Worm (Caenorhabditis elegans) whole organism, young adult: Measurements from ENCODE around the gene wht-5.

Source experiments
- B0019.2 ChIP-seq: fragments of 200-800 bp; sonication (Bioruptor generic); conservative IDR thresholded peaks from 2 replicates; pipeline ENCODE4 v1.3.6; 2022; ENCODE audit warnings: missing genetic modification reagents, missing genetic modification characterization, missing compliant biosample characterization
- B0336.3 ChIP-seq: fragments of 200-800 bp; sonication (Bioruptor generic); IDR thresholded peaks from 2 replicates; pipeline ENCODE4 v1.3.6; 2022; ENCODE audit warnings: missing genetic modification characterization, missing compliant biosample characterization
- D2030.7 ChIP-seq: fragments of 200-800 bp; sonication (Bioruptor generic); IDR thresholded peaks from 2 replicates; pipeline ENCODE4 v1.3.6; 2022; ENCODE audit warnings: missing genetic modification reagents, missing genetic modification characterization, missing compliant biosample characterization
- F49E8.2 ChIP-seq: sonication (generic microtip); optimal IDR thresholded peaks from 3 replicates; lab custom pipeline; 2017; ENCODE audit warnings: missing genetic modification characterization, mild to moderate bottlenecking, missing compliant biosample characterization, antibody characterized with exemption, moderate library complexity; ENCODE audit not compliant: insufficient read depth
- F52B5.7 ChIP-seq: sonication (generic microtip); optimal IDR thresholded peaks from 2 replicates; lab custom pipeline; 2016; ENCODE audit warnings: mild to moderate bottlenecking, missing genetic modification characterization, missing compliant biosample characterization
- K11D2.4 ChIP-seq: fragments of 200-800 bp; sonication (Bioruptor generic); IDR thresholded peaks from 2 replicates; pipeline ENCODE4 v1.3.6; 2022; ENCODE audit warnings: missing genetic modification reagents, missing genetic modification characterization, missing compliant biosample characterization
- T07F8.4 ChIP-seq: sonication (generic microtip); optimal IDR thresholded peaks from 2 replicates; lab custom pipeline; 2016; ENCODE audit warnings: mild to moderate bottlenecking, missing genetic modification characterization, moderate library complexity, missing compliant biosample characterization
- Y53F4B.3 ChIP-seq: fragments of 200-800 bp; sonication (Bioruptor generic); IDR thresholded peaks from 2 replicates; pipeline ENCODE4 v1.3.6; 2022; ENCODE audit warnings: missing genetic modification reagents, missing genetic modification characterization, missing compliant biosample characterization
- Y79H2A.3 ChIP-seq: fragments of 200-800 bp; sonication (Bioruptor generic); conservative IDR thresholded peaks from 2 replicates; pipeline ENCODE4 v1.3.6; 2022; ENCODE audit warnings: missing genetic modification reagents, missing genetic modification characterization, missing compliant biosample characterization
- Y95B8A.8 ChIP-seq: fragments of 200-800 bp; sonication (Bioruptor generic); IDR thresholded peaks from 2 replicates; pipeline ENCODE4 v1.3.6; 2022; ENCODE audit warnings: missing genetic modification reagents, missing genetic modification characterization, missing compliant biosample characterization
- akir-1 ChIP-seq: fragments of 200-800 bp; sonication (Bioruptor generic); optimal IDR thresholded peaks from 2 replicates; lab custom pipeline; 2018; ENCODE audit warnings: mild to moderate bottlenecking, missing genetic modification characterization, moderate library complexity, missing compliant biosample characterization
- ama-1 ChIP-seq, 3 experiments: fragments of 150-350 bp in 1 of 3; sonication (generic microtip) in 2 of 3; optimal IDR thresholded peaks; 2 replicates each; lab custom pipeline; 2014 to 2018; ENCODE audit warnings: missing biosample characterization in 2 of 3, missing genetic modification characterization in 2 of 3, missing genetic modification reagents in 2 of 3
- attf-5 ChIP-seq: fragments of 200-800 bp; sonication (Bioruptor generic); optimal IDR thresholded peaks from 2 replicates; lab custom pipeline; 2018; ENCODE audit warnings: mild to moderate bottlenecking, missing genetic modification characterization, missing compliant biosample characterization
- cebp-1 ChIP-seq, 2 experiments: fragments of 200-800 bp in 1 of 2; sonication (Bioruptor generic) in 1 of 2; sonication (generic microtip) in 1 of 2; IDR thresholded peaks in 1 of 2; optimal IDR thresholded peaks in 1 of 2; 2 replicates each; pipeline versions ENCODE4 v1.3.6 to Lab custom; 2017 to 2022; ENCODE audit warnings: missing compliant biosample characterization in 2 of 2, missing genetic modification characterization in 2 of 2, mild to moderate bottlenecking in 1 of 2, missing genetic modification reagents in 1 of 2, moderate library complexity in 1 of 2
- cebp-2 ChIP-seq: fragments of 200-800 bp; sonication (Bioruptor generic); IDR thresholded peaks from 2 replicates; pipeline ENCODE4 v1.3.6; 2022; ENCODE audit warnings: missing genetic modification characterization, missing compliant biosample characterization
- ceh-100 ChIP-seq: fragments of 200-800 bp; sonication (Bioruptor generic); IDR thresholded peaks from 2 replicates; pipeline ENCODE4 v1.3.6; 2022; ENCODE audit warnings: missing genetic modification reagents, missing genetic modification characterization, missing compliant biosample characterization
- dox-1 ChIP-seq: fragments of 200-800 bp; sonication (Bioruptor generic); IDR thresholded peaks from 2 replicates; pipeline ENCODE4 v1.3.6; 2022; ENCODE audit warnings: missing genetic modification reagents, missing genetic modification characterization, missing compliant biosample characterization
- efl-1 ChIP-seq: fragments of 150-350 bp; optimal IDR thresholded peaks from 2 replicates; lab custom pipeline; 2014; ENCODE audit warnings: missing biosample characterization, missing genetic modification reagents, missing genetic modification characterization
- egl-18 ChIP-seq: fragments of 200-800 bp; sonication (Bioruptor generic); IDR thresholded peaks from 2 replicates; pipeline ENCODE4 v1.3.6; 2022; ENCODE audit warnings: missing genetic modification reagents, missing genetic modification characterization, missing compliant biosample characterization
- ekl-4 ChIP-seq: fragments of 200-800 bp; sonication (Bioruptor generic); IDR thresholded peaks from 2 replicates; pipeline ENCODE4 v1.3.6; 2022; ENCODE audit warnings: missing genetic modification reagents, missing genetic modification characterization, missing compliant biosample characterization
- gei-17 ChIP-seq: fragments of 200-800 bp; sonication (Bioruptor generic); optimal IDR thresholded peaks from 2 replicates; lab custom pipeline; 2018; ENCODE audit warnings: mild to moderate bottlenecking, missing genetic modification characterization, missing compliant biosample characterization
- him-1 ChIP-seq: sonication (generic microtip); optimal IDR thresholded peaks from 2 replicates; lab custom pipeline; 2016; ENCODE audit warnings: missing genotype, missing genetic modification reagents, missing genetic modification characterization, missing compliant biosample characterization
- hlh-12 ChIP-seq: sonication (generic microtip); optimal IDR thresholded peaks from 2 replicates; lab custom pipeline; 2016; ENCODE audit warnings: missing genetic modification characterization, missing compliant biosample characterization
- hlh-26 ChIP-seq: fragments of 200-800 bp; sonication (Bioruptor generic); conservative IDR thresholded peaks from 2 replicates; pipeline ENCODE4 v1.3.6; 2022; ENCODE audit warnings: missing genetic modification reagents, missing genetic modification characterization, missing compliant biosample characterization
- hmg-1.2 ChIP-seq: fragments of 200-800 bp; sonication (Bioruptor generic); IDR thresholded peaks from 2 replicates; pipeline ENCODE4 v1.3.6; 2022; ENCODE audit warnings: missing genetic modification reagents, missing genetic modification characterization, missing compliant biosample characterization
- hrde-1 ChIP-seq: sonication (generic microtip); optimal IDR thresholded peaks from 2 replicates; lab custom pipeline; 2016; ENCODE audit warnings: missing genetic modification characterization, mild to moderate bottlenecking, missing compliant biosample characterization, moderate library complexity, missing genotype, missing genetic modification reagents, borderline replicate concordance
- hsf-1 ChIP-seq: fragments of 200-800 bp; sonication (Bioruptor generic); IDR thresholded peaks from 2 replicates; pipeline ENCODE4 v1.3.6; 2022; ENCODE audit warnings: missing genetic modification reagents, missing genetic modification characterization, missing compliant biosample characterization
- lag-1 ChIP-seq: fragments of 200-800 bp; sonication (Bioruptor generic); IDR thresholded peaks from 2 replicates; pipeline ENCODE4 v1.3.6; 2022; ENCODE audit warnings: missing genetic modification reagents, missing genetic modification characterization, missing compliant biosample characterization
- lin-26 ChIP-seq: fragments of 200-800 bp; sonication (Bioruptor generic); IDR thresholded peaks from 2 replicates; pipeline ENCODE4 v1.3.6; 2022; ENCODE audit warnings: missing genetic modification reagents, missing genetic modification characterization, missing compliant biosample characterization
- lin-35 ChIP-seq, 3 experiments: fragments of 150-350 bp in 2 of 3; sonication (generic microtip) in 1 of 3; optimal IDR thresholded peaks; 2 replicates each; lab custom pipeline; 2014 to 2018; ENCODE audit warnings: missing biosample characterization in 3 of 3, missing genetic modification characterization in 3 of 3, missing genetic modification reagents in 3 of 3
- lin-54 ChIP-seq: fragments of 200-800 bp; sonication (Bioruptor generic); optimal IDR thresholded peaks from 2 replicates; lab custom pipeline; 2018; ENCODE audit warnings: mild to moderate bottlenecking, missing genetic modification characterization, missing compliant biosample characterization
- lir-1 ChIP-seq: fragments of 200-800 bp; sonication (Bioruptor generic); conservative IDR thresholded peaks from 2 replicates; pipeline ENCODE4 v1.3.6; 2022; ENCODE audit warnings: missing genetic modification reagents, missing genetic modification characterization, missing compliant biosample characterization
- lsy-27 ChIP-seq: sonication (generic microtip); optimal IDR thresholded peaks from 2 replicates; lab custom pipeline; 2017; ENCODE audit warnings: missing genetic modification characterization, mild to moderate bottlenecking, missing compliant biosample characterization, antibody characterized with exemption, missing genotype, borderline replicate concordance; ENCODE audit not compliant: insufficient read depth
- madf-3 ChIP-seq: fragments of 200-800 bp; sonication (Bioruptor generic); IDR thresholded peaks from 2 replicates; pipeline ENCODE4 v1.3.6; 2022; ENCODE audit warnings: missing genetic modification reagents, missing genetic modification characterization, missing compliant biosample characterization
- madf-6 ChIP-seq: fragments of 200-800 bp; sonication (Bioruptor generic); IDR thresholded peaks from 2 replicates; pipeline ENCODE4 v1.3.6; 2022; ENCODE audit warnings: missing genetic modification reagents, missing genetic modification characterization, missing compliant biosample characterization
- mel-28 ChIP-seq: sonication (generic microtip); optimal IDR thresholded peaks from 2 replicates; lab custom pipeline; 2016; ENCODE audit warnings: borderline replicate concordance, mild to moderate bottlenecking, missing genetic modification characterization, missing compliant biosample characterization
- mes-4 ChIP-seq: sonication (generic microtip); optimal IDR thresholded peaks from 2 replicates; lab custom pipeline; 2016; ENCODE audit warnings: missing genotype, missing genetic modification characterization, missing compliant biosample characterization
- mxl-1 ChIP-seq: sonication (generic microtip); optimal IDR thresholded peaks from 2 replicates; lab custom pipeline; 2016; ENCODE audit warnings: missing genetic modification characterization, missing compliant biosample characterization
- nfyb-1 ChIP-seq: fragments of 200-800 bp; sonication (Bioruptor generic); IDR thresholded peaks from 2 replicates; pipeline ENCODE4 v1.3.6; 2022; ENCODE audit warnings: missing genetic modification reagents, missing genetic modification characterization, missing compliant biosample characterization
- nhr-80 ChIP-seq: sonication (generic microtip); optimal IDR thresholded peaks from 2 replicates; lab custom pipeline; 2016; ENCODE audit warnings: missing genetic modification characterization, missing compliant biosample characterization
- sdz-38 ChIP-seq: sonication (generic microtip); optimal IDR thresholded peaks from 2 replicates; lab custom pipeline; 2016; ENCODE audit warnings: missing genotype, missing genetic modification characterization, missing compliant biosample characterization
- tlf-1 ChIP-seq: fragments of 200-800 bp; sonication (Bioruptor generic); optimal IDR thresholded peaks from 2 replicates; lab custom pipeline; 2018; ENCODE audit warnings: mild to moderate bottlenecking, missing genetic modification characterization, missing compliant biosample characterization
- unc-130 ChIP-seq: sonication (generic microtip); optimal IDR thresholded peaks from 2 replicates; lab custom pipeline; 2016; ENCODE audit warnings: missing genetic modification reagents, missing genetic modification characterization, missing compliant biosample characterization
- zfh-2 ChIP-seq: fragments of 200-800 bp; sonication (Bioruptor generic); conservative IDR thresholded peaks from 2 replicates; pipeline ENCODE4 v1.3.6; 2022; ENCODE audit warnings: missing genetic modification reagents, missing genetic modification characterization, missing compliant biosample characterization
- ztf-25 ChIP-seq: fragments of 200-800 bp; sonication (Bioruptor generic); IDR thresholded peaks from 2 replicates; pipeline ENCODE4 v1.3.6; 2022; ENCODE audit warnings: missing genetic modification reagents, missing genetic modification characterization, missing compliant biosample characterization
- ztf-3 ChIP-seq: fragments of 200-800 bp; sonication (Bioruptor generic); optimal IDR thresholded peaks from 2 replicates; lab custom pipeline; 2018; ENCODE audit warnings: mild to moderate bottlenecking, missing genetic modification characterization, missing compliant biosample characterization
- ztf-6 ChIP-seq: fragments of 200-800 bp; sonication (Bioruptor generic); IDR thresholded peaks from 2 replicates; pipeline ENCODE4 v1.3.6; 2022; ENCODE audit warnings: missing genetic modification reagents, missing genetic modification characterization, missing compliant biosample characterization

The wht-5 gene

DNA sequence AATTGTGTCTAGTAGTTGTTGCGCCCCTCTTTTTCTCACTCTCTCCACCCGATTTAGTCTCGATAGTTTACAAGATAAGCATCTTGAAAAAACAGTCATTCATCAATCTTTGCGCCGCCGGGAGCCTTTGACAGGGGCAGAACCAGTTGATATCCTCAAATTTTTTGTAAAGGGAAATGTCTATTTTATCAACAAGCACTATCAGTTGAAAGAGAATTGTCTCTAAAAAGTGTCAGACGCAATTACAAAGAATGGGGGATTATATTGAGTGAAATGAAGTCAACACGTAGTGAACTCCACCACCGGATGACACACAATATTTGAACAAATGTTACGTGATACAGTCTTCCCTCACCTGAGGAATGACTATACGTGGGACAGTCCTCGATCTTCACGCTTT, 3.2 kb upstream of the wht-5 start:
- TF ChIP-seq nhr-80 (tag; lab: Kevin White, UChicago) (peak; percentile 73), lsy-27 (tag; lab: Kevin White, UChicago) (no peak), hmg-1.2 (GFP tag; lab: Robert Waterston, UW) (0 out of 2 replicates have a peak, but pooled peaks have one; percentile 4), ztf-6 (GFP tag; lab: Robert Waterston, UW) (no peak), F49E8.2 (no peak), zfh-2 (no peak), madf-6 (0 out of 2 replicates have a peak, but pooled peaks have one; percentile 1), madf-3 (no peak), dox-1 (peak; percentile 29; the same call in 1 of the 2 replicates)

DNA sequence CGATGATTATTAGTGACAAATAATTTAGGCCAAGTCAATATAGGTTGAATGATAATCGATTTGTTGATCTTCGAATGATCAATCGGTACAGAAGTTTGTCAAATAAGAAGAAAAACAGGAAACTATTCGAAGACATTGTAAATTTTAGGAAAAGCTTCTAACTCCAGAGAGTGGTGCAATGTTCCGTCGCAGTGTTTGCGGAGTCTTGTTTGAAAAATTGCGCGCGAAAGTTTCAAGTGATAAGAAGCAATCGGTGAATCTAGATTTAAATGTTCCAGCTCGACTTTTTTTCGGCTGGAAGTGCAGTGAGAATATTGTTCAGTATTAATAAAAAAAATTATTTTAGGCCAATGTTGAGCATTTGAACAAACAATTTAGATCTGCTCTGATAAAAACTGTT, 2.7 kb upstream of the wht-5 start:
- no peak for TF ChIP-seq lag-1 (GFP tag; lab: Robert Waterston, UW)
- no peak for TF ChIP-seq lin-26
- TF ChIP-seq T07F8.4 (tag; lab: Kevin White, UChicago) = no peak
- no peak for TF ChIP-seq ama-1 (optimal IDR thresholded peaks at IDR 0.05; lab: Kevin White, UChicago)
- no peak for TF ChIP-seq ama-1 (GFP tag; optimal IDR thresholded peaks at IDR 0.05; lab: Kevin White, UChicago)
- no peak for TF ChIP-seq hsf-1
- no peak for TF ChIP-seq mel-28 (tag; lab: Kevin White, UChicago)
- no peak for TF ChIP-seq Y95B8A.8 (GFP tag; lab: Robert Waterston, UW)
- no peak for TF ChIP-seq mes-4
- TF ChIP-seq hmg-1.2 (GFP tag; lab: Robert Waterston, UW) = no peak
- no peak for TF ChIP-seq egl-18
- TF ChIP-seq lir-1 (GFP tag; lab: Robert Waterston, UW) = no peak
- no peak for TF ChIP-seq Y53F4B.3 (GFP tag; lab: Robert Waterston, UW)
- TF ChIP-seq B0336.3 = no peak
- TF ChIP-seq K11D2.4 = no peak
- no peak for TF ChIP-seq ztf-25 (GFP tag; lab: Robert Waterston, UW)
- TF ChIP-seq gei-17 (GFP tag; lab: Kevin White, UChicago) = no peak
- TF ChIP-seq lin-54 (GFP tag; lab: Kevin White, UChicago) = peak; percentile 26
- no peak for TF ChIP-seq mxl-1 (tag; lab: Kevin White, UChicago)
- TF ChIP-seq Y79H2A.3 = no peak
- TF ChIP-seq sdz-38 (tag; lab: Kevin White, UChicago) = no peak
- TF ChIP-seq cebp-2 (GFP tag; lab: Robert Waterston, UW) = no peak
- TF ChIP-seq B0019.2 (GFP tag; lab: Robert Waterston, UW) = 0 out of 2 replicates have a peak, but pooled peaks have one; percentile 18
- peak; percentile 37 for TF ChIP-seq efl-1 (GFP tag; lab: Kevin White, UChicago)
- peak in 1 of 3 experiments; percentile 25 for TF ChIP-seq lin-35 (GFP tag; optimal IDR thresholded peaks at IDR 0.05; lab: Kevin White, UChicago)
- TF ChIP-seq akir-1 (GFP tag; lab: Kevin White, UChicago) = no peak
- TF ChIP-seq ekl-4 (GFP tag; lab: Robert Waterston, UW) = no peak
- TF ChIP-seq ztf-3 (GFP tag; lab: Kevin White, UChicago) = no peak
- no peak for TF ChIP-seq unc-130
- TF ChIP-seq him-1 = no peak

DNA sequence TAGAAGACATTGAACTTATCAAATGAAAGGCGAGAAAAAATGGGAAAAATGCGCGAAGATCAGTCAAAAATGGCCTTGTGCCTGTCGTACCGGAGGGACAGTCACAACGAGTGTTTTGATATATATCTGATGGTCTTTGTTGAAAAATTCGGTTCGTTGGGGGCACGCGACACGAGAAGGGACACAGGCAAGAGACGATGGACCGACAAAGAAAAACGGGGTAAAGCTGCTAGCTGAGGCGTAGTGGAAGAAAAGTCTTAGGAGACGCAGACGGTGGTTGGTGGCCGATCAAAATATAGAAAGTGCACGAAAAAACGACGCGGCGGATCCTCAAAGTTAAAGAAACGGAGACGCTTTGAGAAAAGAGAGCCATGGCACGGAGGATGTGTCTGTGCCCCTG, 2.1 kb upstream of the wht-5 start:
- TF ChIP-seq attf-5 (GFP tag; lab: Kevin White, UChicago) (peak; percentile 10), hlh-26 (GFP tag; lab: Robert Waterston, UW) (no peak), hmg-1.2 (GFP tag; lab: Robert Waterston, UW) (peak; percentile 18; the same call in 1 of the 2 replicates), hlh-12 (tag; lab: Kevin White, UChicago) (no peak), tlf-1 (GFP tag; lab: Kevin White, UChicago) (no peak), cebp-1 (GFP tag; IDR thresholded peaks at IDR 0.05; lab: Robert Waterston, UW) (no peak), cebp-1 (tag; optimal IDR thresholded peaks at IDR 0.05; lab: Kevin White, UChicago) (peak; percentile 41), F52B5.7 (tag; lab: Kevin White, UChicago) (no peak), hrde-1 (tag; lab: Kevin White, UChicago) (no peak), zfh-2 (peak; percentile 74), ceh-100 (GFP tag; lab: Robert Waterston, UW) (no peak), nfyb-1 (GFP tag; lab: Robert Waterston, UW) (0 out of 2 replicates have a peak, but pooled peaks have one; percentile 29), nhr-80 (tag; lab: Kevin White, UChicago) (peak; percentile 25), cebp-2 (GFP tag; lab: Robert Waterston, UW) (peak; percentile 80; the same call in 1 of the 2 replicates), D2030.7 (0 out of 2 replicates have a peak, but pooled peaks have one; percentile 22)
